ENCODE assay signal across 5 worm cellular contexts in the genomic region with DNA sequence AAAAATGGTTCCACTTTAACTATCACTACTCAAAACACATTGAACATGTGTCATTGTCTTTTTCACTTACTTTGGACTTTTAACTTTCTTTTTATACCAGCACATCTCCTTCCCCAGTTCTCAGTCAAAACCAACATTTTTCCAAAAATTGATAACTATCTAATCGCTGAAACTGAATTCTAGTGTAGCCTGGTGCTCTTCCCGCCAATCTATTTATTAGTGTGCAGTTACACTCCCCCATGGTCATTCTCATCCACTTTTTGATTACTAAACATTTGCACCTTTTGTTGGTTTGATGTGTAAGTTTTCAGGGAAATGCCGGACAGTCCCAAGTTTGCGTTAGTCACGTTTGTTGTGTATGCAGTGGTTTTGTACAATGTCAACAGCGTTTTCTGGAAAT.
TF ChIP-seq lines count a peak whose summit lies in the region.

No protein-coding gene starts in this region.

TF ChIP-seq in whole organism, L1 larva, 84 proteins besides CTCF, POLR2A, EP300 and RAD21:
- TF ChIP-seq unc-30 (tag; optimal IDR thresholded peaks at IDR 0.05; lab: Kevin White, UChicago) (no peak), pag-3 (tag; optimal IDR thresholded peaks at IDR 0.05; lab: Kevin White, UChicago; ENCODE audit: borderline replicate concordance, insufficient read depth) (no peak), snu-23 (GFP tag; optimal IDR thresholded peaks at IDR 0.05; lab: Kevin White, UChicago) (no peak), elt-2 (tag; optimal IDR thresholded peaks at IDR 0.05; lab: Kevin White, UChicago) (peak; percentile 34), tbx-2 (tag; optimal IDR thresholded peaks at IDR 0.05; lab: Kevin White, UChicago) (no peak), fos-1 (tag; optimal IDR thresholded peaks at IDR 0.05; lab: Kevin White, UChicago) (no peak), lin-35 (GFP tag; optimal IDR thresholded peaks at IDR 0.05; lab: Kevin White, UChicago) (peak in 1 of 2 experiments; percentile 5)

TF ChIP-seq in whole organism, L2 larva, 48 proteins besides CTCF, POLR2A, EP300 and RAD21:
- TF ChIP-seq nhr-11 (tag; optimal IDR thresholded peaks at IDR 0.05; lab: Kevin White, UChicago) (no peak), ceh-16 (tag; optimal IDR thresholded peaks at IDR 0.05; lab: Kevin White, UChicago) (no peak), fos-1 (tag; optimal IDR thresholded peaks at IDR 0.05; lab: Kevin White, UChicago) (peak; percentile 56), gmeb-1 (tag; optimal IDR thresholded peaks at IDR 0.05; lab: Kevin White, UChicago) (peak; percentile 9), lin-13 (GFP tag; optimal IDR thresholded peaks at IDR 0.05; lab: Kevin White, UChicago) (no peak)

TF ChIP-seq in whole organism, L3 larva, 47 proteins besides CTCF, POLR2A, EP300 and RAD21:
- TF ChIP-seq nhr-11 (tag; optimal IDR thresholded peaks at IDR 0.05; lab: Kevin White, UChicago) (no peak), elt-2 (tag; optimal IDR thresholded peaks at IDR 0.05; lab: Kevin White, UChicago) (peak; percentile 65), lsy-12 (tag; optimal IDR thresholded peaks at IDR 0.05; lab: Kevin White, UChicago) (no peak), nhr-77 (tag; optimal IDR thresholded peaks at IDR 0.05; lab: Kevin White, UChicago) (no peak), pqm-1 (tag; optimal IDR thresholded peaks at IDR 0.05; lab: Kevin White, UChicago) (peak; percentile 69), ceh-28 (tag; optimal IDR thresholded peaks at IDR 0.05; lab: Kevin White, UChicago) (no peak), skn-1 (tag; optimal IDR thresholded peaks at IDR 0.05; lab: Kevin White, UChicago) (no peak)

TF ChIP-seq in whole organism, L4 larva, 104 proteins besides CTCF, POLR2A, EP300 and RAD21:
- TF ChIP-seq daf-16 (GFP tag; optimal IDR thresholded peaks at IDR 0.05; lab: Kevin White, UChicago) (no peak), daf-16 (tag; optimal IDR thresholded peaks at IDR 0.05; lab: Kevin White, UChicago) (peak; percentile 35), hlh-11 (tag; optimal IDR thresholded peaks at IDR 0.05; lab: Kevin White, UChicago) (peak; percentile 36), vab-7 (GFP tag; IDR thresholded peaks at IDR 0.05; lab: Robert Waterston, UW) (no peak), unc-62 (GFP tag; optimal IDR thresholded peaks at IDR 0.05 in 1 of 2; lab: Kevin White, UChicago) (peak in 1 of 2 experiments; percentile 52), unc-62 (tag; optimal IDR thresholded peaks at IDR 0.05; lab: Kevin White, UChicago) (no peak), spr-1 (tag; optimal IDR thresholded peaks at IDR 0.05; lab: Kevin White, UChicago) (no peak), dmd-6 (GFP tag; IDR thresholded peaks at IDR 0.05; lab: Robert Waterston, UW) (peak; percentile 40; the same call in 1 of the 2 replicates), lin-38 (GFP tag; IDR thresholded peaks at IDR 0.05; lab: Robert Waterston, UW) (no peak), nhr-28 (tag; optimal IDR thresholded peaks at IDR 0.05; lab: Kevin White, UChicago) (peak; percentile 50), hmg-1.1 (GFP tag; IDR thresholded peaks at IDR 0.05; lab: Robert Waterston, UW) (no peak), pqm-1 (tag; optimal IDR thresholded peaks at IDR 0.05; lab: Kevin White, UChicago) (peak; percentile 61), dve-1 (tag; optimal IDR thresholded peaks at IDR 0.05; lab: Kevin White, UChicago; ENCODE audit: insufficient read depth) (peak; percentile 55), T20F7.1 (GFP tag; optimal IDR thresholded peaks at IDR 0.05; lab: Kevin White, UChicago) (peak; percentile 4)

TF ChIP-seq in whole organism, young adult, 124 proteins besides CTCF, POLR2A, EP300 and RAD21:
- no peak for TF ChIP-seq hrde-1 (tag; optimal IDR thresholded peaks at IDR 0.05; lab: Kevin White, UChicago; ENCODE audit: borderline replicate concordance)
- TF ChIP-seq T07F8.4 (tag; optimal IDR thresholded peaks at IDR 0.05; lab: Kevin White, UChicago) = no peak
- TF ChIP-seq nhr-27 (tag; optimal IDR thresholded peaks at IDR 0.05; lab: Kevin White, UChicago) = no peak
- TF ChIP-seq nhr-80 (tag; optimal IDR thresholded peaks at IDR 0.05; lab: Kevin White, UChicago) = peak; percentile 57
